Worm (Caenorhabditis elegans) whole organism, late embryonic: ENCODE data around the gene C26B2.2.
A peak's percentile ranks its signal among the peaks of the same experiment; 100 is the strongest.

Source experiments
- C08G9.2 ChIP-seq: sonication (generic microtip); optimal IDR thresholded peaks from 2 replicates; lab custom pipeline; 2016; ENCODE audit warnings: mild to moderate bottlenecking, missing genetic modification characterization, moderate library complexity, missing compliant biosample characterization
- K09A11.1 ChIP-seq: sonication (generic microtip); optimal IDR thresholded peaks from 2 replicates; lab custom pipeline; 2017; ENCODE audit warnings: antibody characterized with exemption, mild to moderate bottlenecking, missing genetic modification characterization, missing compliant biosample characterization; ENCODE audit not compliant: insufficient read depth
- ama-1 ChIP-seq: fragments of 150-350 bp; optimal IDR thresholded peaks from 2 replicates; lab custom pipeline; 2014
- ceh-2 ChIP-seq: sonication (generic microtip); optimal IDR thresholded peaks from 2 replicates; lab custom pipeline; 2016; ENCODE audit warnings: missing genotype, missing genetic modification characterization, missing compliant biosample characterization
- fkh-10 ChIP-seq: fragments of 150-350 bp; optimal IDR thresholded peaks from 2 replicates; lab custom pipeline; 2014; ENCODE audit warnings: missing biosample characterization, missing genetic modification reagents, missing genetic modification characterization
- pha-4 ChIP-seq: fragments of 150-350 bp; optimal IDR thresholded peaks from 2 replicates; lab custom pipeline; 2018; ENCODE audit warnings: missing biosample characterization, missing genetic modification reagents, missing genetic modification characterization
- pqm-1 ChIP-seq: sonication (generic microtip); optimal IDR thresholded peaks from 2 replicates; lab custom pipeline; 2016; ENCODE audit warnings: missing genetic modification characterization, missing compliant biosample characterization
- rnt-1 ChIP-seq: sonication (generic microtip); optimal IDR thresholded peaks from 2 replicates; lab custom pipeline; 2016; ENCODE audit warnings: missing genetic modification characterization, missing compliant biosample characterization
- sox-2 ChIP-seq: fragments of 200-800 bp; sonication (Bioruptor generic); IDR thresholded peaks from 2 replicates; pipeline ENCODE4 v1.3.6; 2022; ENCODE audit warnings: missing genetic modification reagents, missing genetic modification characterization, missing compliant biosample characterization
- sox-4 ChIP-seq: sonication (generic microtip); optimal IDR thresholded peaks from 2 replicates; lab custom pipeline; 2017; ENCODE audit warnings: mild to moderate bottlenecking, missing genetic modification characterization, inconsistent platforms, missing compliant biosample characterization
- syd-9 ChIP-seq: sonication (generic microtip); optimal IDR thresholded peaks from 2 replicates; lab custom pipeline; 2016; ENCODE audit warnings: mild to moderate bottlenecking, missing genetic modification characterization, moderate library complexity, missing compliant biosample characterization
- unc-55 ChIP-seq: sonication (generic microtip); optimal IDR thresholded peaks from 2 replicates; lab custom pipeline; 2017; ENCODE audit warnings: missing biosample characterization, missing genetic modification reagents, missing genetic modification characterization
- ztf-16 ChIP-seq: sonication (generic microtip); optimal IDR thresholded peaks from 2 replicates; lab custom pipeline; 2017; ENCODE audit warnings: missing genetic modification characterization, missing compliant biosample characterization

ce11 chrIV:8066598-8066997 lies 44.7 kb upstream of the C26B2.2 start:
- TF ChIP-seq fkh-10 (GFP tag; lab: Kevin White, UChicago) (no peak), sox-4 (tag; lab: Kevin White, UChicago) (no peak), sox-2 (GFP tag; lab: Robert Waterston, UW) (no peak), C08G9.2 (peak; percentile 30), syd-9 (peak; percentile 2), pha-4 (no peak), pqm-1 (tag; lab: Kevin White, UChicago) (no peak), rnt-1 (tag; lab: Kevin White, UChicago) (peak; percentile 13), unc-55 (GFP tag; lab: Kevin White, UChicago) (peak; percentile 49), ama-1 (no peak), ztf-16 (no peak), K09A11.1 (tag; lab: Kevin White, UChicago) (no peak), ceh-2 (tag; lab: Kevin White, UChicago) (no peak)
